Fruit fly (Drosophila melanogaster) S2 (cell line): ENCODE results near the gene trx.

Experiments used
- CG8478 ChIP-seq: fragments of >200 bp; optimal IDR thresholded peaks from 2 replicates; lab custom pipeline; 2018
- CTCF ChIP-seq, 2 experiments: fragments of >200 bp; optimal IDR thresholded peaks; 2 replicates each; lab custom pipeline; 2018

DNA sequence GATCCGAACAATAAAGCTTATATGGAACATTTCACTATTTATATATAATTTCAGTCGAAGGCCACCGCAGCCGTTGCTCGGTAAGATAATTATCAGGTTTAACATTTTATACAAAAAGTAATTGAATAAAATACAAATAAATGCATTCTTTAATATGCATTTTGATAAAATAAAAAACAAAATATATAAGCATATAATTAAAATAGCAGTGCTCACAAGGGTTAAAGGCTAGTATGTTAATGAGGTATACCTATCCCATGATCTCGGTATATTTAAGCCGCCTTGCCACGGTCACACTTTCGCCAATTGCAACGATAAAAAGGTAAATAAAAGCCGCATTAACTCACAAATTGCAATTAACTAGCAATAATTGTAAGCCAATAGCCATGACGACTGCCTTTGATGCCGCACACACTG, 22.1 kb upstream of the trx start, which contains the start of gene Polr2I:
- TF ChIP-seq CG8478 (no peak), CTCF (optimal IDR thresholded peaks at IDR 0.05; lab: Kevin White, UChicago) (no peak)
